Worm (Caenorhabditis elegans) whole organism, midembryonic: ENCODE results near the gene F56F10.1.

Experiments
- T22C8.4 ChIP-seq: fragments of 200-800 bp; sonication (Bioruptor generic); IDR thresholded peaks from 2 replicates; pipeline ENCODE4 v1.3.6; 2022; ENCODE audit warnings: missing genetic modification characterization, missing compliant biosample characterization
- cog-1 ChIP-seq: sonication (generic microtip); optimal IDR thresholded peaks from 2 replicates; lab custom pipeline; 2016; ENCODE audit warnings: missing genetic modification characterization, missing compliant biosample characterization
- ref-1 ChIP-seq: fragments of 200-800 bp; sonication (Bioruptor generic); conservative IDR thresholded peaks from 2 replicates; pipeline ENCODE4 v1.3.6; 2022; ENCODE audit warnings: missing genetic modification reagents, missing genetic modification characterization, missing compliant biosample characterization
- tab-1 ChIP-seq: fragments of 200-800 bp; sonication (Bioruptor generic); IDR thresholded peaks from 2 replicates; pipeline ENCODE4 v1.3.6; 2022; ENCODE audit warnings: missing genetic modification characterization, missing compliant biosample characterization

ce11 chrX:841393-841792 lies 31.0 kb upstream of the F56F10.1 start, which contains the start of gene F39H12.3:
- no peak for TF ChIP-seq ref-1 (GFP tag; lab: Robert Waterston, UW)
- no peak for TF ChIP-seq cog-1 (tag; lab: Kevin White, UChicago)
- TF ChIP-seq tab-1 (GFP tag; lab: Robert Waterston, UW): no peak
- no peak for TF ChIP-seq T22C8.4 (GFP tag; lab: Robert Waterston, UW)
